Worm (Caenorhabditis elegans) whole organism, L3 larva: Measurements from ENCODE around the gene H04D03.7.
A peak's percentile ranks its signal among the peaks of the same experiment; 100 is the strongest.

Experiments used
- ZK546.5 ChIP-seq: sonication (generic microtip); optimal IDR thresholded peaks from 2 replicates; lab custom pipeline; 2017; ENCODE audit warnings: missing biosample characterization, missing genetic modification characterization
- fkh-10 ChIP-seq: sonication (generic microtip); optimal IDR thresholded peaks from 2 replicates; lab custom pipeline; 2017; ENCODE audit warnings: missing biosample characterization, missing genetic modification reagents, missing genetic modification characterization

DNA sequence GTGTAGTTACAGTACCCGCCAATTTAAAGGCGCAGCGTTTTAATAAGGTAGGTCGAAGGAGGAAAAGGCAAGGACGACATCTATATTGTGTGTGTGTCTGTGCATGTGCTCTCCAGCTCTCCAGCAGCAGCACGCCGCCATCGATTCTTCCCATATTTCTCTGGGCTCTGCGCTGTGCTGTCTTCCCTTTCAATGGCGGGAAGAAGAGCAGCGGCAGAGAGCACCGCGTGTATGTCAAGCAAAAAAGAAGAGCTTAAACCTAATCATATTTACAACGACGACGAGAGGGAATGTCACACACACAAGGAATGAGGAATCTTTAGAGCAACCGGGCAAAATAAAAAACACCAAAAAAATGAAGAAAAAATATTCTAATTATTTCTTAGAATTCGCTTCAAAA, 47.7 kb downstream of the H04D03.7 start:
- TF ChIP-seq ZK546.5: no peak
- peak; percentile 35 for TF ChIP-seq fkh-10 (GFP tag; lab: Kevin White, UChicago)
